Worm (Caenorhabditis elegans) whole organism, L2 larva: ENCODE data around the gene set-4.

Experiments
- ama-1 ChIP-seq: fragments of 150-350 bp; optimal IDR thresholded peaks from 2 replicates; lab custom pipeline; 2018; ENCODE audit warnings: inconsistent platforms
- elt-1 ChIP-seq: fragments of 150-350 bp; optimal IDR thresholded peaks from 2 replicates; lab custom pipeline; 2014; ENCODE audit warnings: missing biosample characterization, missing genetic modification characterization
- lin-39 ChIP-seq: fragments of 150-350 bp; optimal IDR thresholded peaks from 2 replicates; lab custom pipeline; 2014; ENCODE audit warnings: missing biosample characterization, missing genetic modification reagents, missing genetic modification characterization
- nhr-11 ChIP-seq: fragments of 150-350 bp; optimal IDR thresholded peaks from 2 replicates; lab custom pipeline; 2014; ENCODE audit warnings: missing biosample characterization, missing genetic modification characterization
- nhr-12 ChIP-seq: fragments of 150-350 bp; optimal IDR thresholded peaks from 2 replicates; lab custom pipeline; 2014; ENCODE audit warnings: missing biosample characterization, missing genetic modification characterization
- nhr-77 ChIP-seq: fragments of 150-350 bp; optimal IDR thresholded peaks from 2 replicates; lab custom pipeline; 2014; ENCODE audit warnings: missing biosample characterization, missing genetic modification characterization
- unc-62 ChIP-seq: fragments of 150-350 bp; optimal IDR thresholded peaks from 2 replicates; lab custom pipeline; 2014; ENCODE audit warnings: missing biosample characterization, missing genetic modification reagents, missing genetic modification characterization
- ztf-11 ChIP-seq: sonication (generic microtip); optimal IDR thresholded peaks from 2 replicates; lab custom pipeline; 2017; ENCODE audit warnings: missing biosample characterization, missing genetic modification characterization

- TF ChIP-seq unc-62 (no peak), lin-39 (tag; lab: Kevin White, UChicago) (no peak), nhr-12 (tag; lab: Kevin White, UChicago) (no peak), ztf-11 (tag; lab: Kevin White, UChicago) (no peak), nhr-11 (tag; lab: Kevin White, UChicago) (no peak), ama-1 (lab: Kevin White, UChicago) (no peak), elt-1 (tag; lab: Kevin White, UChicago) (no peak), nhr-77 (tag; lab: Kevin White, UChicago) (no peak)
Measured at ce11 chrII:6358232-6358631, 27.1 kb upstream of the set-4 start.
